Worm (Caenorhabditis elegans) whole organism, L1 larva: Measurements from ENCODE around the gene C49C3.20.

Experiments used
- C04F5.9 ChIP-seq: sonication (generic microtip); optimal IDR thresholded peaks from 2 replicates; lab custom pipeline; 2016; ENCODE audit warnings: missing genetic modification characterization, missing compliant biosample characterization
- C34B4.2 ChIP-seq: sonication (generic microtip); optimal IDR thresholded peaks from 2 replicates; lab custom pipeline; 2017; ENCODE audit warnings: mild to moderate bottlenecking, missing genetic modification characterization, missing compliant biosample characterization
- blmp-1 ChIP-seq: fragments of 150-350 bp; optimal IDR thresholded peaks from 2 replicates; lab custom pipeline; 2014; ENCODE audit warnings: missing biosample characterization, missing genetic modification characterization
- ceh-82 ChIP-seq, 3 experiments: fragments of 150-350 bp in 1 of 3; sonication (generic microtip) in 2 of 3; optimal IDR thresholded peaks; 2 replicates each; lab custom pipeline; 2014 to 2017; ENCODE audit warnings: missing biosample characterization in 3 of 3, missing genetic modification characterization in 3 of 3
- dpl-1 ChIP-seq, 3 experiments: fragments of 150-350 bp in 2 of 3; sonication (generic microtip) in 1 of 3; optimal IDR thresholded peaks; 2 replicates each; lab custom pipeline; 2014 to 2017; ENCODE audit warnings: missing biosample characterization in 3 of 3, missing genetic modification characterization in 3 of 3, missing genetic modification reagents in 3 of 3
- dsc-1 ChIP-seq: sonication (generic microtip); optimal IDR thresholded peaks from 2 replicates; lab custom pipeline; 2016; ENCODE audit warnings: mild to moderate bottlenecking, missing genetic modification characterization, missing compliant biosample characterization
- efl-1 ChIP-seq, 4 experiments: fragments of 150-350 bp; optimal IDR thresholded peaks in 3 of 4; peaks in 1 of 4; 1 replicate in 1 of 4; 2 replicates in 3 of 4; lab custom pipeline; 2014; ENCODE audit warnings: missing biosample characterization in 2 of 4, missing genetic modification characterization in 2 of 4, missing genetic modification reagents in 2 of 4
- efl-3 ChIP-seq: fragments of 200-800 bp; sonication (Bioruptor generic); optimal IDR thresholded peaks from 2 replicates; lab custom pipeline; 2018; ENCODE audit warnings: mild to moderate bottlenecking, missing genetic modification characterization, missing compliant biosample characterization
- egl-13 ChIP-seq: sonication (generic microtip); optimal IDR thresholded peaks from 2 replicates; lab custom pipeline; 2016; ENCODE audit warnings: missing genotype, missing genetic modification reagents, missing genetic modification characterization, missing compliant biosample characterization
- elt-2 ChIP-seq: sonication (generic microtip); optimal IDR thresholded peaks from 2 replicates; lab custom pipeline; 2016; ENCODE audit warnings: missing genetic modification characterization, mild to moderate bottlenecking, inconsistent platforms, missing compliant biosample characterization, missing genetic modification reagents
- elt-3 ChIP-seq, 6 experiments: fragments of 150-350 bp in 1 of 6; sonication (generic microtip); optimal IDR thresholded peaks; 2 replicates each; lab custom pipeline; 2017 to 2018; ENCODE audit warnings: missing biosample characterization in 6 of 6, missing genetic modification characterization in 6 of 6, inconsistent platforms in 1 of 6
- ets-5 ChIP-seq: fragments of 200-800 bp; sonication (Bioruptor generic); IDR thresholded peaks from 2 replicates; pipeline ENCODE4 v1.3.6; 2022; ENCODE audit warnings: missing genetic modification characterization, missing compliant biosample characterization
- fos-1 ChIP-seq: fragments of 150-350 bp; optimal IDR thresholded peaks from 2 replicates; lab custom pipeline; 2014; ENCODE audit warnings: missing biosample characterization, missing genetic modification characterization
- grh-1 ChIP-seq: fragments of 200-800 bp; sonication (Bioruptor generic); IDR thresholded peaks from 2 replicates; pipeline ENCODE4 v1.3.6; 2022; ENCODE audit warnings: missing genetic modification reagents, missing genetic modification characterization, missing compliant biosample characterization
- hlh-4 ChIP-seq: sonication (generic microtip); optimal IDR thresholded peaks from 2 replicates; lab custom pipeline; 2016; ENCODE audit warnings: mild to moderate bottlenecking, missing genetic modification characterization, missing compliant biosample characterization
- irx-1 ChIP-seq: sonication (generic microtip); optimal IDR thresholded peaks from 2 replicates; lab custom pipeline; 2016; ENCODE audit warnings: missing genetic modification characterization, missing compliant biosample characterization
- jun-1 ChIP-seq: fragments of 150-350 bp; optimal IDR thresholded peaks from 2 replicates; lab custom pipeline; 2014; ENCODE audit warnings: missing biosample characterization, missing genetic modification reagents, missing genetic modification characterization
- lin-14 ChIP-seq: fragments of 200-800 bp; sonication (Bioruptor generic); optimal IDR thresholded peaks from 2 replicates; lab custom pipeline; 2018; ENCODE audit warnings: mild to moderate bottlenecking, missing genetic modification characterization, moderate library complexity, missing compliant biosample characterization
- lin-15B ChIP-seq: fragments of 150-350 bp; sonication (generic microtip); optimal IDR thresholded peaks from 3 replicates; lab custom pipeline; 2014; ENCODE audit warnings: missing biosample characterization, missing genetic modification characterization
- lin-35 ChIP-seq, 2 experiments: fragments of 150-350 bp; optimal IDR thresholded peaks; 2 replicates each; lab custom pipeline; 2014; ENCODE audit warnings: missing biosample characterization in 2 of 2, missing genetic modification characterization in 2 of 2, missing genetic modification reagents in 2 of 2
- lsy-2 ChIP-seq, 2 experiments: fragments of 150-350 bp; optimal IDR thresholded peaks; 2 replicates each; lab custom pipeline; 2014; ENCODE audit warnings: missing biosample characterization in 2 of 2, missing genetic modification characterization in 2 of 2
- mef-2 ChIP-seq: fragments of 150-350 bp; optimal IDR thresholded peaks from 2 replicates; lab custom pipeline; 2014; ENCODE audit warnings: missing biosample characterization, missing genetic modification characterization
- mep-1 ChIP-seq: fragments of 150-350 bp; optimal IDR thresholded peaks from 2 replicates; lab custom pipeline; 2014; ENCODE audit warnings: missing biosample characterization, missing genetic modification characterization
- nhr-19 ChIP-seq: fragments of 200-800 bp; sonication (Bioruptor generic); conservative IDR thresholded peaks from 2 replicates; pipeline ENCODE4 v1.3.6; 2022; ENCODE audit warnings: missing genetic modification characterization, missing compliant biosample characterization
- nhr-237 ChIP-seq: fragments of 150-350 bp; optimal IDR thresholded peaks from 2 replicates; lab custom pipeline; 2014; ENCODE audit warnings: missing biosample characterization, missing genetic modification characterization
- nhr-47 ChIP-seq: sonication (generic microtip); optimal IDR thresholded peaks from 2 replicates; lab custom pipeline; 2016; ENCODE audit warnings: mild to moderate bottlenecking, missing genetic modification characterization, moderate library complexity, missing compliant biosample characterization
- nhr-71 ChIP-seq: sonication (generic microtip); optimal IDR thresholded peaks from 2 replicates; lab custom pipeline; 2016; ENCODE audit warnings: mild to moderate bottlenecking, missing genetic modification characterization, moderate library complexity, missing compliant biosample characterization
- nhr-84 ChIP-seq: sonication (generic microtip); optimal IDR thresholded peaks from 2 replicates; lab custom pipeline; 2017; ENCODE audit warnings: missing biosample characterization, missing genetic modification characterization
- pag-3 ChIP-seq: sonication (generic microtip); optimal IDR thresholded peaks from 2 replicates; lab custom pipeline; 2017; ENCODE audit warnings: missing genetic modification characterization, mild to moderate bottlenecking, missing compliant biosample characterization, antibody characterized with exemption, borderline replicate concordance; ENCODE audit not compliant: insufficient read depth
- pax-3 ChIP-seq: fragments of 200-800 bp; sonication (Bioruptor generic); optimal IDR thresholded peaks from 2 replicates; lab custom pipeline; 2018; ENCODE audit warnings: mild to moderate bottlenecking, missing genetic modification characterization, moderate library complexity, missing compliant biosample characterization
- skn-1 ChIP-seq: fragments of 150-350 bp; optimal IDR thresholded peaks from 2 replicates; lab custom pipeline; 2014; ENCODE audit warnings: missing biosample characterization, missing genetic modification characterization
- snu-23 ChIP-seq: sonication (generic microtip); optimal IDR thresholded peaks from 2 replicates; lab custom pipeline; 2016; ENCODE audit warnings: missing genetic modification characterization, missing compliant biosample characterization
- tlp-1 ChIP-seq: fragments of 150-350 bp; optimal IDR thresholded peaks from 2 replicates; lab custom pipeline; 2014; ENCODE audit warnings: missing biosample characterization, missing genetic modification characterization
- unc-30 ChIP-seq: sonication (generic microtip); optimal IDR thresholded peaks from 2 replicates; lab custom pipeline; 2017; ENCODE audit warnings: missing biosample characterization, missing genetic modification characterization
- unc-86 ChIP-seq: sonication (generic microtip); optimal IDR thresholded peaks from 2 replicates; lab custom pipeline; 2016; ENCODE audit warnings: missing genetic modification characterization, missing compliant biosample characterization
- vab-15 ChIP-seq: sonication (generic microtip); optimal IDR thresholded peaks from 2 replicates; lab custom pipeline; 2017; ENCODE audit warnings: missing genotype, mild to moderate bottlenecking, missing genetic modification characterization, missing compliant biosample characterization
- zip-4 ChIP-seq: fragments of 200-800 bp; sonication (Bioruptor generic); optimal IDR thresholded peaks from 2 replicates; lab custom pipeline; 2018; ENCODE audit warnings: mild to moderate bottlenecking, missing genetic modification characterization, moderate library complexity, missing compliant biosample characterization
- ztf-4 ChIP-seq: fragments of 150-350 bp; optimal IDR thresholded peaks from 2 replicates; lab custom pipeline; 2014; ENCODE audit warnings: missing biosample characterization, missing genetic modification characterization

The C49C3.20 gene

ce11 chrIV:17332261-17332660, 16.0 kb upstream of the C49C3.20 start, which contains the start of gene C49C3.7:
C49C3.7 (plus strand) TSS chrIV:17332561.
- TF ChIP-seq mef-2 (tag; lab: Kevin White, UChicago) (no peak), ets-5 (no peak), elt-2 (tag; lab: Kevin White, UChicago) (no peak), irx-1 (tag; lab: Kevin White, UChicago) (no peak), efl-3 (GFP tag; lab: Kevin White, UChicago) (no peak), fos-1 (tag; lab: Kevin White, UChicago) (no peak), vab-15 (tag; lab: Kevin White, UChicago) (no peak), efl-1 (optimal IDR thresholded peaks at IDR 0.05; lab: Kevin White, UChicago) (no peak), efl-1 (GFP tag; optimal IDR thresholded peaks at IDR 0.05 in 1 of 2; lab: Kevin White, UChicago) (no peak), pax-3 (tag; lab: Kevin White, UChicago) (no peak), nhr-237 (tag; lab: Kevin White, UChicago) (no peak), egl-13 (tag; lab: Kevin White, UChicago) (no peak), nhr-19 (GFP tag; lab: Robert Waterston, UW) (no peak), ztf-4 (no peak), unc-86 (tag; lab: Kevin White, UChicago) (no peak), dsc-1 (tag; lab: Kevin White, UChicago) (no peak), pag-3 (tag; lab: Kevin White, UChicago) (no peak), hlh-4 (tag; lab: Kevin White, UChicago) (no peak), C04F5.9 (tag; lab: Kevin White, UChicago) (no peak), zip-4 (GFP tag; lab: Kevin White, UChicago) (no peak)

ce11 chrIV:17331100-17331577, 14.8 kb upstream of the C49C3.20 start, which contains the start of gene C49C3.6:
C49C3.6 (plus strand) TSS chrIV:17331527.
- TF ChIP-seq skn-1 (tag; lab: Kevin White, UChicago): no peak
- peak; percentile 0 for TF ChIP-seq nhr-47 (tag; lab: Kevin White, UChicago)
- peak; percentile 18 for TF ChIP-seq lin-14 (GFP tag; lab: Kevin White, UChicago)
- no peak for TF ChIP-seq elt-2 (tag; lab: Kevin White, UChicago)
- TF ChIP-seq unc-30 (tag; lab: Kevin White, UChicago): no peak
- TF ChIP-seq lin-15B (tag; lab: Kevin White, UChicago): peak; percentile 7
- no peak for TF ChIP-seq C34B4.2 (tag; lab: Kevin White, UChicago)
- TF ChIP-seq efl-1 (optimal IDR thresholded peaks at IDR 0.05; lab: Kevin White, UChicago): peak; percentile 43 to 45
- TF ChIP-seq efl-1 (GFP tag; optimal IDR thresholded peaks at IDR 0.05 in 1 of 2; lab: Kevin White, UChicago): peak; percentile 18 to 91
- no peak for TF ChIP-seq vab-15 (tag; lab: Kevin White, UChicago)
- TF ChIP-seq dpl-1 (GFP tag; optimal IDR thresholded peaks at IDR 0.05; lab: Kevin White, UChicago): peak in 2 of 3 experiments; percentile 19 to 34
- TF ChIP-seq lsy-2 (tag; optimal IDR thresholded peaks at IDR 0.05; lab: Kevin White, UChicago): peak; percentile 6 to 56
- peak; percentile 65 for TF ChIP-seq blmp-1 (tag; lab: Kevin White, UChicago)
- no peak for TF ChIP-seq nhr-84 (tag; lab: Kevin White, UChicago)
- TF ChIP-seq snu-23 (GFP tag; lab: Kevin White, UChicago): peak; percentile 24
- peak; percentile 28 for TF ChIP-seq nhr-71 (tag; lab: Kevin White, UChicago)
- TF ChIP-seq mef-2 (tag; lab: Kevin White, UChicago): no peak
- TF ChIP-seq elt-3 (tag; optimal IDR thresholded peaks at IDR 0.05; lab: Kevin White, UChicago): no peak
- TF ChIP-seq mep-1: peak; percentile 37
- TF ChIP-seq nhr-19 (GFP tag; lab: Robert Waterston, UW): no peak
- no peak for TF ChIP-seq tlp-1 (tag; lab: Kevin White, UChicago)
- peak in 1 of 3 experiments; percentile 10 for TF ChIP-seq ceh-82 (tag; optimal IDR thresholded peaks at IDR 0.05; lab: Kevin White, UChicago)
- peak in 1 of 2 experiments; percentile 27 for TF ChIP-seq lin-35 (GFP tag; optimal IDR thresholded peaks at IDR 0.05; lab: Kevin White, UChicago)
- no peak for TF ChIP-seq grh-1 (GFP tag; lab: Robert Waterston, UW)
- TF ChIP-seq jun-1 (tag; lab: Kevin White, UChicago): no peak
- TF ChIP-seq dsc-1 (tag; lab: Kevin White, UChicago): no peak
- TF ChIP-seq, all 84 proteins: peak for 12
